Worm (Caenorhabditis elegans) whole organism, L1 larva: Measurements from ENCODE around the gene Y57A10A.29.
A peak's percentile ranks its signal among the peaks of the same experiment; 100 is the strongest.

Experiments used
- F16B12.6 ChIP-seq: fragments of 150-350 bp; optimal IDR thresholded peaks from 2 replicates; lab custom pipeline; 2014; ENCODE audit warnings: missing biosample characterization, missing genetic modification characterization
- ama-1 ChIP-seq: fragments of 150-350 bp; optimal IDR thresholded peaks from 2 replicates; lab custom pipeline; 2014
- blmp-1 ChIP-seq: fragments of 150-350 bp; optimal IDR thresholded peaks from 2 replicates; lab custom pipeline; 2014; ENCODE audit warnings: missing biosample characterization, missing genetic modification characterization
- dpl-1 ChIP-seq, 3 experiments: fragments of 150-350 bp in 2 of 3; sonication (generic microtip) in 1 of 3; optimal IDR thresholded peaks; 2 replicates each; lab custom pipeline; 2014 to 2017; ENCODE audit warnings: missing biosample characterization in 3 of 3, missing genetic modification characterization in 3 of 3, missing genetic modification reagents in 3 of 3
- dsc-1 ChIP-seq: sonication (generic microtip); optimal IDR thresholded peaks from 2 replicates; lab custom pipeline; 2016; ENCODE audit warnings: mild to moderate bottlenecking, missing genetic modification characterization, missing compliant biosample characterization
- efl-1 ChIP-seq, 4 experiments: fragments of 150-350 bp; optimal IDR thresholded peaks in 3 of 4; peaks in 1 of 4; 1 replicate in 1 of 4; 2 replicates in 3 of 4; lab custom pipeline; 2014; ENCODE audit warnings: missing biosample characterization in 2 of 4, missing genetic modification characterization in 2 of 4, missing genetic modification reagents in 2 of 4
- egl-13 ChIP-seq: sonication (generic microtip); optimal IDR thresholded peaks from 2 replicates; lab custom pipeline; 2016; ENCODE audit warnings: missing genotype, missing genetic modification reagents, missing genetic modification characterization, missing compliant biosample characterization
- elt-3 ChIP-seq, 6 experiments: fragments of 150-350 bp in 1 of 6; sonication (generic microtip); optimal IDR thresholded peaks; 2 replicates each; lab custom pipeline; 2017 to 2018; ENCODE audit warnings: missing biosample characterization in 6 of 6, missing genetic modification characterization in 6 of 6, inconsistent platforms in 1 of 6
- fkh-10 ChIP-seq: sonication (generic microtip); optimal IDR thresholded peaks from 2 replicates; lab custom pipeline; 2017; ENCODE audit warnings: missing biosample characterization, missing genetic modification reagents, missing genetic modification characterization
- fkh-4 ChIP-seq: sonication (generic microtip); optimal IDR thresholded peaks from 2 replicates; lab custom pipeline; 2016; ENCODE audit warnings: missing compliant biosample characterization, missing genetic modification characterization, borderline replicate concordance
- grh-1 ChIP-seq: fragments of 200-800 bp; sonication (Bioruptor generic); IDR thresholded peaks from 2 replicates; pipeline ENCODE4 v1.3.6; 2022; ENCODE audit warnings: missing genetic modification reagents, missing genetic modification characterization, missing compliant biosample characterization
- hlh-4 ChIP-seq: sonication (generic microtip); optimal IDR thresholded peaks from 2 replicates; lab custom pipeline; 2016; ENCODE audit warnings: mild to moderate bottlenecking, missing genetic modification characterization, missing compliant biosample characterization
- hpl-2 ChIP-seq: fragments of 150-350 bp; optimal IDR thresholded peaks from 2 replicates; lab custom pipeline; 2014; ENCODE audit warnings: missing biosample characterization, missing genetic modification reagents, missing genetic modification characterization
- irx-1 ChIP-seq: sonication (generic microtip); optimal IDR thresholded peaks from 2 replicates; lab custom pipeline; 2016; ENCODE audit warnings: missing genetic modification characterization, missing compliant biosample characterization
- isw-1 ChIP-seq: fragments of 200-800 bp; sonication (Bioruptor generic); IDR thresholded peaks from 2 replicates; pipeline ENCODE4 v1.3.6; 2022; ENCODE audit warnings: missing genetic modification characterization, missing compliant biosample characterization
- lin-14 ChIP-seq: fragments of 200-800 bp; sonication (Bioruptor generic); optimal IDR thresholded peaks from 2 replicates; lab custom pipeline; 2018; ENCODE audit warnings: mild to moderate bottlenecking, missing genetic modification characterization, moderate library complexity, missing compliant biosample characterization
- lin-35 ChIP-seq, 2 experiments: fragments of 150-350 bp; optimal IDR thresholded peaks; 2 replicates each; lab custom pipeline; 2014; ENCODE audit warnings: missing biosample characterization in 2 of 2, missing genetic modification characterization in 2 of 2, missing genetic modification reagents in 2 of 2
- lsy-2 ChIP-seq, 2 experiments: fragments of 150-350 bp; optimal IDR thresholded peaks; 2 replicates each; lab custom pipeline; 2014; ENCODE audit warnings: missing biosample characterization in 2 of 2, missing genetic modification characterization in 2 of 2
- mep-1 ChIP-seq: fragments of 150-350 bp; optimal IDR thresholded peaks from 2 replicates; lab custom pipeline; 2014; ENCODE audit warnings: missing biosample characterization, missing genetic modification characterization
- nhr-19 ChIP-seq: fragments of 200-800 bp; sonication (Bioruptor generic); conservative IDR thresholded peaks from 2 replicates; pipeline ENCODE4 v1.3.6; 2022; ENCODE audit warnings: missing genetic modification characterization, missing compliant biosample characterization
- nhr-20 ChIP-seq: sonication (generic microtip); optimal IDR thresholded peaks from 2 replicates; lab custom pipeline; 2016; ENCODE audit warnings: mild to moderate bottlenecking, missing genetic modification characterization, missing compliant biosample characterization
- nhr-28 ChIP-seq: fragments of 150-350 bp; optimal IDR thresholded peaks from 2 replicates; lab custom pipeline; 2014; ENCODE audit warnings: missing biosample characterization, missing genetic modification characterization
- nhr-47 ChIP-seq: sonication (generic microtip); optimal IDR thresholded peaks from 2 replicates; lab custom pipeline; 2016; ENCODE audit warnings: mild to moderate bottlenecking, missing genetic modification characterization, moderate library complexity, missing compliant biosample characterization
- nhr-71 ChIP-seq: sonication (generic microtip); optimal IDR thresholded peaks from 2 replicates; lab custom pipeline; 2016; ENCODE audit warnings: mild to moderate bottlenecking, missing genetic modification characterization, moderate library complexity, missing compliant biosample characterization
- nhr-76 ChIP-seq: sonication (generic microtip); optimal IDR thresholded peaks from 2 replicates; lab custom pipeline; 2017; ENCODE audit warnings: missing biosample characterization, missing genetic modification characterization
- nhr-84 ChIP-seq: sonication (generic microtip); optimal IDR thresholded peaks from 2 replicates; lab custom pipeline; 2017; ENCODE audit warnings: missing biosample characterization, missing genetic modification characterization
- nhr-85 ChIP-seq: sonication (generic microtip); peaks from one replicate; lab custom pipeline; 2016; ENCODE audit warnings: missing genetic modification characterization, inconsistent platforms, missing compliant biosample characterization
- nhr-90 ChIP-seq: sonication (generic microtip); optimal IDR thresholded peaks from 2 replicates; lab custom pipeline; 2016; ENCODE audit warnings: mild to moderate bottlenecking, missing genetic modification characterization, missing compliant biosample characterization; ENCODE audit not compliant: poor library complexity
- snpc-4 ChIP-seq: fragments of 150-350 bp; optimal IDR thresholded peaks from 2 replicates; lab custom pipeline; 2014; ENCODE audit warnings: missing biosample characterization, missing genetic modification characterization
- snu-23 ChIP-seq: sonication (generic microtip); optimal IDR thresholded peaks from 2 replicates; lab custom pipeline; 2016; ENCODE audit warnings: missing genetic modification characterization, missing compliant biosample characterization
- sptf-1 ChIP-seq: fragments of 150-350 bp; optimal IDR thresholded peaks from 2 replicates; lab custom pipeline; 2014; ENCODE audit warnings: missing biosample characterization, missing genetic modification characterization
- tbx-2 ChIP-seq: sonication (generic microtip); optimal IDR thresholded peaks from 2 replicates; lab custom pipeline; 2016; ENCODE audit warnings: missing genetic modification characterization, missing compliant biosample characterization
- unc-130 ChIP-seq: fragments of 150-350 bp; optimal IDR thresholded peaks from 2 replicates; lab custom pipeline; 2017; ENCODE audit warnings: missing biosample characterization, missing genetic modification characterization, inconsistent platforms
- unc-30 ChIP-seq: sonication (generic microtip); optimal IDR thresholded peaks from 2 replicates; lab custom pipeline; 2017; ENCODE audit warnings: missing biosample characterization, missing genetic modification characterization
- xbp-1 ChIP-seq: sonication (generic microtip); optimal IDR thresholded peaks from 2 replicates; lab custom pipeline; 2016; ENCODE audit warnings: missing genetic modification characterization, missing compliant biosample characterization
- zip-4 ChIP-seq: fragments of 200-800 bp; sonication (Bioruptor generic); optimal IDR thresholded peaks from 2 replicates; lab custom pipeline; 2018; ENCODE audit warnings: mild to moderate bottlenecking, missing genetic modification characterization, moderate library complexity, missing compliant biosample characterization
- ztf-11 ChIP-seq, 2 experiments: sonication (generic microtip); optimal IDR thresholded peaks; 2 replicates each; lab custom pipeline; 2016 to 2017; ENCODE audit warnings: missing genetic modification characterization in 2 of 2, missing biosample characterization in 1 of 2, missing compliant biosample characterization in 1 of 2
- ztf-4 ChIP-seq: fragments of 150-350 bp; optimal IDR thresholded peaks from 2 replicates; lab custom pipeline; 2014; ENCODE audit warnings: missing biosample characterization, missing genetic modification characterization

Gene Y57A10A.29

DNA sequence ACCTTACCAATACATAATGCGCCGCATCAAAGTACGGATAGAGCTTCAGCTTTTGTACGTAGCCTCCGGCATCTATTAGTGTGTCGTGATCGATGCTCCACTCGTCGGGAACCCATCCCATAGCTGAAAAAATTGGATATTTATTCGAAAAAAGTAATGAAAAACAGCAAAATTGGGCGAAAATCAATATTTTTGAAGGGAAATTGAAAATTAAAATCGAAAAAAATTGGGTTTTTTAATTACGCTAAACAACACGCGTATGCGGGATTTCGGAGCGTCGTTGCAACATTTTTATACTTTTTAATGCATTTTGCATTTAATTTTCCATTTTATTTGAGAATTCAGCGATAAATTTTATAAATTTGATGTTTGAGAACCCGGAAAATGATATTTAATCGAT, at the start of gene Y57A10A.29, which contains the start of gene tric-1B.2:
TSS of gene Y57A10A.29 (plus strand) at position 303 of the 400 bp plus-strand sequence.
TSS of gene tric-1B.2 (minus strand) at position 129 of the 400 bp plus-strand sequence.
- TF ChIP-seq F16B12.6 (tag; lab: Kevin White, UChicago) = no peak
- peak in 1 of 2 experiments; percentile 21 for TF ChIP-seq lin-35 (GFP tag; optimal IDR thresholded peaks at IDR 0.05; lab: Kevin White, UChicago)
- TF ChIP-seq fkh-4 (tag; lab: Kevin White, UChicago) = no peak
- TF ChIP-seq dpl-1 (GFP tag; optimal IDR thresholded peaks at IDR 0.05; lab: Kevin White, UChicago) = peak in 1 of 3 experiments; percentile 32
- no peak for TF ChIP-seq lin-14 (GFP tag; lab: Kevin White, UChicago)
- TF ChIP-seq hpl-2 (GFP tag; lab: Kevin White, UChicago) = no peak
- TF ChIP-seq efl-1 (optimal IDR thresholded peaks at IDR 0.05; lab: Kevin White, UChicago) = peak; percentile 10 to 13
- TF ChIP-seq efl-1 (GFP tag; optimal IDR thresholded peaks at IDR 0.05 in 1 of 2; lab: Kevin White, UChicago) = peak; percentile 23 to 29
- peak in 1 of 2 experiments; percentile 37 for TF ChIP-seq lsy-2 (tag; optimal IDR thresholded peaks at IDR 0.05; lab: Kevin White, UChicago)

DNA sequence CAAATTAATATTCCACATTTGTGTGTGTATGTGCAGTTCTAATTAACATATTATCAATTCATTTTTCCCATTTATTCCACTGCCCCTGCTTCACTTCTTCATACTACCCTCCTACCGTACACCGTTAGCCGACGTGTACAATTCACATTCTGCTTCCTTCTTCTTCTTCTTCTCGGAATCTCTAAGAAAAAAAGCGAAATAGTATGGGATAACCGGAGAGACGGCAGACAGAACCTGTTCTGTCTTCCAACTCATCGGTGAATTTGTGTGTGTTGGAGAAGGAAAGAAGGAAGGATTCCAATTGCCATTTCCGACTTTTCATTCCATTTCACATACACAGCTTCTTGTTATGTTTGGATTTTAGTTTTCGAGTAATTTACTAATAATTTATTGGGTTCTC, 41.8 kb upstream of the Y57A10A.29 start:
- TF ChIP-seq grh-1 (GFP tag; lab: Robert Waterston, UW) = peak; percentile 83
- TF ChIP-seq xbp-1 (tag; lab: Kevin White, UChicago) = peak; percentile 94
- no peak for TF ChIP-seq sptf-1 (tag; lab: Kevin White, UChicago)
- TF ChIP-seq mep-1 (tag; lab: Kevin White, UChicago) = peak; percentile 14
- peak; percentile 2 for TF ChIP-seq nhr-90 (tag; lab: Kevin White, UChicago)
- no peak for TF ChIP-seq hpl-2 (GFP tag; lab: Kevin White, UChicago)
- no peak for TF ChIP-seq efl-1 (optimal IDR thresholded peaks at IDR 0.05; lab: Kevin White, UChicago)
- peak in 1 of 2 experiments; percentile 91 for TF ChIP-seq efl-1 (GFP tag; optimal IDR thresholded peaks at IDR 0.05 in 1 of 2; lab: Kevin White, UChicago)
- TF ChIP-seq ztf-4 (tag; lab: Kevin White, UChicago) = peak; percentile 5
- TF ChIP-seq blmp-1 (tag; lab: Kevin White, UChicago) = peak; percentile 86
- no peak for TF ChIP-seq zip-4 (GFP tag; lab: Kevin White, UChicago)
- no peak for TF ChIP-seq fkh-4 (tag; lab: Kevin White, UChicago)
- TF ChIP-seq nhr-85 = peak; percentile 40
- TF ChIP-seq snu-23 (GFP tag; lab: Kevin White, UChicago) = peak; percentile 28
- peak in 1 of 2 experiments; percentile 54 for TF ChIP-seq lsy-2 (tag; optimal IDR thresholded peaks at IDR 0.05; lab: Kevin White, UChicago)
- no peak for TF ChIP-seq snpc-4 (tag; lab: Kevin White, UChicago)
- TF ChIP-seq elt-3 (tag; optimal IDR thresholded peaks at IDR 0.05; lab: Kevin White, UChicago) = peak in 3 of 6 experiments; percentile 16 to 75 (median 45)

DNA sequence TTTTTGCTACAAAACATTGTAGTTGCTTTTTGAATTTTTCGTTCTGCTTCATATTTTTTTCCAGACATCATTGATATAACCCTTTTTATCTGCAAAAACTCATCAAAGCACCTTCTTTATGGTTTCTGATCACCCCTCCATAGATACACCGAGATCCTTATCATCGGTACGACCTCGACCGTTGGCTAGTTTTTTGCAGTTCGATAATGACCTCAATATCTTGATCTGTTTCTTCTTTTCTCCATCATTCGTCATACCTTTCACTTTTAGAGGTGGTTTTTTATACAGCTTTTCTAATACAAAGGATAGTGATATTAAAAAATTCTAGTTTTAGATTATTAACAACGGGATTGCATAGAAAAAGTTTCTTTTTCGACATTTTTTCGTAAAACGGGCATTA, 39.9 kb upstream of the Y57A10A.29 start:
- TF ChIP-seq snu-23 (GFP tag; lab: Kevin White, UChicago) = peak; percentile 18
- no peak for TF ChIP-seq tbx-2
- no peak for TF ChIP-seq lsy-2 (tag; optimal IDR thresholded peaks at IDR 0.05; lab: Kevin White, UChicago)
- no peak for TF ChIP-seq irx-1 (tag; lab: Kevin White, UChicago)
- peak; percentile 14 for TF ChIP-seq nhr-20
- TF ChIP-seq nhr-71 (tag; lab: Kevin White, UChicago) = peak; percentile 33
- peak in 4 of 6 experiments; percentile 43 to 56 (median 54) for TF ChIP-seq elt-3 (tag; optimal IDR thresholded peaks at IDR 0.05; lab: Kevin White, UChicago)
- no peak for TF ChIP-seq nhr-19 (GFP tag; lab: Robert Waterston, UW)
- peak; percentile 29; the same call in 1 of the 2 replicates for TF ChIP-seq grh-1 (GFP tag; lab: Robert Waterston, UW)
- peak; percentile 96 for TF ChIP-seq blmp-1 (tag; lab: Kevin White, UChicago)
- peak; percentile 87 for TF ChIP-seq nhr-85
- peak; percentile 41 for TF ChIP-seq nhr-84 (tag; lab: Kevin White, UChicago)
- no peak for TF ChIP-seq fkh-10 (GFP tag; lab: Kevin White, UChicago)
- TF ChIP-seq ama-1 (lab: Kevin White, UChicago) = no peak
- no peak for TF ChIP-seq nhr-90 (tag; lab: Kevin White, UChicago)

DNA sequence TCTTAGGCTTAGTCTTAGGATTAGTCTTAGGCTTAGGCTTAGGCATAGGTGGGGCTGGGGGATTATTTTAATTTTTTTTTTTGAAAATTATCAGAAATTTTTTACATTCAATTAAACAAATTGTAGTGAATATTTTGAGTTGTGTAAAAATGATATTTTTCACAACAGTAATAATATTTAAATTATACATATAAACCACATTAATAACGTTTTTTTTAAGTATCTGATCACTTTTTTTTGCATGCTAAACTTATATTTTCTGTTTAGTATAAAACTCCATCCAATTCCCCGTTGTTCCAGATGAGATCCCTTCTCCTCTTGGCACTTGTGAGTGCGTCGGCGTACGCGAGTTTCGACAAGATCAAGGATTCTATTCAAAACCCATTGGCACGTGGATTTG, 39.3 kb upstream of the Y57A10A.29 start, which contains the start of gene txdc-12.1:
TSS of gene txdc-12.1 (plus strand) at position 301 of the 400 bp plus-strand sequence.
- no peak for TF ChIP-seq egl-13 (tag; lab: Kevin White, UChicago)
- TF ChIP-seq fkh-10 (GFP tag; lab: Kevin White, UChicago) = no peak
- no peak for TF ChIP-seq nhr-47
- no peak for TF ChIP-seq xbp-1 (tag; lab: Kevin White, UChicago)
- TF ChIP-seq nhr-76 (tag; lab: Kevin White, UChicago) = no peak
- no peak for TF ChIP-seq nhr-19 (GFP tag; lab: Robert Waterston, UW)
- no peak for TF ChIP-seq ztf-11 (tag; optimal IDR thresholded peaks at IDR 0.05; lab: Kevin White, UChicago)
- TF ChIP-seq irx-1 (tag; lab: Kevin White, UChicago) = no peak
- TF ChIP-seq sptf-1 (tag; lab: Kevin White, UChicago) = no peak
- TF ChIP-seq nhr-28 (tag; lab: Kevin White, UChicago) = no peak
- no peak for TF ChIP-seq unc-130 (tag; lab: Kevin White, UChicago)
- TF ChIP-seq unc-30 = no peak
- TF ChIP-seq hlh-4 = no peak
- TF ChIP-seq nhr-84 (tag; lab: Kevin White, UChicago) = no peak
- TF ChIP-seq dsc-1 = no peak
- TF ChIP-seq isw-1 = no peak
